Fruit fly (Drosophila melanogaster) whole organism, embryonic: ENCODE results near the gene CG14402.

Experiments used
- Abd-B ChIP-seq: fragments of 200-800 bp; sonication (Bioruptor generic); optimal IDR thresholded peaks from 2 replicates; lab custom pipeline; 2018; ENCODE audit warnings: missing biosample characterization, mild to moderate bottlenecking, missing genetic modification characterization, moderate library complexity
- Awh ChIP-seq: fragments of 200-800 bp; sonication (Bioruptor generic); IDR thresholded peaks from 2 replicates; pipeline ENCODE4, ENCODE4 v1.3.6; 2022; ENCODE audit warnings: missing biosample characterization, missing genetic modification characterization
- BtbVII ChIP-seq: fragments of 200-800 bp; sonication (Bioruptor generic); optimal IDR thresholded peaks from 3 replicates; lab custom pipeline; 2017; ENCODE audit warnings: missing biosample characterization, mild to moderate bottlenecking, missing genetic modification characterization
- CG10209 ChIP-seq: fragments of 200-800 bp; sonication (Bioruptor generic); optimal IDR thresholded peaks from 3 replicates; lab custom pipeline; 2017; ENCODE audit warnings: missing biosample characterization, mild to moderate bottlenecking, missing genetic modification characterization, missing genetic modification reagents
- CG10321 ChIP-seq: fragments of 200-800 bp; sonication (Bioruptor generic); IDR thresholded peaks from 2 replicates; pipeline ENCODE4 v1.3.6; 2022; ENCODE audit warnings: missing biosample characterization, missing genetic modification characterization
- CG10431 ChIP-seq: fragments of 200-800 bp; sonication (Bioruptor generic); optimal IDR thresholded peaks from 3 replicates; lab custom pipeline; 2018; ENCODE audit warnings: missing biosample characterization, mild to moderate bottlenecking, missing genetic modification characterization
- CG10543 ChIP-seq: fragments of 200-800 bp; sonication (Bioruptor generic); optimal IDR thresholded peaks from 3 replicates; lab custom pipeline; 2017; ENCODE audit warnings: missing biosample characterization, mild to moderate bottlenecking, missing genetic modification characterization, moderate library complexity
- CG11398 ChIP-seq: fragments of 200-800 bp; sonication (Bioruptor generic); optimal IDR thresholded peaks from 2 replicates; lab custom pipeline; 2016; ENCODE audit warnings: missing biosample characterization, missing genetic modification characterization
- CG17359 ChIP-seq: fragments of 200-800 bp; sonication (Bioruptor generic); optimal IDR thresholded peaks from 3 replicates; lab custom pipeline; 2018; ENCODE audit warnings: missing biosample characterization, mild to moderate bottlenecking, missing genetic modification characterization, moderate library complexity
- CG3163 ChIP-seq: fragments of 200-800 bp; sonication (Bioruptor generic); optimal IDR thresholded peaks from 3 replicates; lab custom pipeline; 2016; ENCODE audit warnings: missing biosample characterization, missing genetic modification characterization
- CG3847 ChIP-seq: fragments of 200-800 bp; sonication (Bioruptor generic); IDR thresholded peaks from 2 replicates; pipeline ENCODE4 v1.3.6; 2022; ENCODE audit warnings: missing biosample characterization, missing genetic modification characterization
- CG6765 ChIP-seq: fragments of 200-800 bp; sonication (Bioruptor generic); optimal IDR thresholded peaks from 3 replicates; lab custom pipeline; 2017; ENCODE audit warnings: missing biosample characterization, mild to moderate bottlenecking, missing genetic modification characterization
- CG7372 ChIP-seq: fragments of 200-800 bp; sonication (Bioruptor generic); IDR thresholded peaks from 2 replicates; pipeline ENCODE4 v1.3.6; 2022; ENCODE audit warnings: missing biosample characterization, missing genetic modification characterization
- CG7745 ChIP-seq: fragments of 200-800 bp; sonication (Bioruptor generic); optimal IDR thresholded peaks from 2 replicates; lab custom pipeline; 2018; ENCODE audit warnings: missing biosample characterization, mild to moderate bottlenecking, missing genetic modification characterization, moderate library complexity
- CG7987 ChIP-seq: fragments of 200-800 bp; sonication (Bioruptor generic); optimal IDR thresholded peaks from 2 replicates; lab custom pipeline; 2018; ENCODE audit warnings: missing biosample characterization, mild to moderate bottlenecking, missing genetic modification characterization, moderate library complexity
- CG8290 ChIP-seq, 3 experiments: fragments of 200-800 bp; sonication (Bioruptor generic); optimal IDR thresholded peaks; 2 replicates each; lab custom pipeline; 2016 to 2019; ENCODE audit warnings: missing biosample characterization in 3 of 3, missing genetic modification characterization in 3 of 3, mild to moderate bottlenecking in 2 of 3, moderate library complexity in 1 of 3
- CG8924 ChIP-seq: fragments of 200-800 bp; optimal IDR thresholded peaks from 3 replicates; lab custom pipeline; 2019; ENCODE audit warnings: missing biosample characterization, mild to moderate bottlenecking, missing genetic modification characterization, moderate library complexity
- CG8944 ChIP-seq: fragments of 200-800 bp; sonication (Bioruptor generic); optimal IDR thresholded peaks from 3 replicates; lab custom pipeline; 2016; ENCODE audit warnings: missing biosample characterization, missing genetic modification characterization
- CG9215 ChIP-seq: fragments of 200-800 bp; sonication (Bioruptor generic); IDR thresholded peaks from 2 replicates; pipeline ENCODE4 v1.3.6; 2022; ENCODE audit warnings: missing biosample characterization, missing genetic modification characterization
- CG9437 ChIP-seq: fragments of 200-800 bp; sonication (Bioruptor generic); optimal IDR thresholded peaks from 2 replicates; lab custom pipeline; 2018; ENCODE audit warnings: missing biosample characterization, mild to moderate bottlenecking, missing genetic modification characterization
- D19A ChIP-seq: fragments of 200-800 bp; optimal IDR thresholded peaks from 3 replicates; lab custom pipeline; 2019; ENCODE audit warnings: missing biosample characterization, mild to moderate bottlenecking, missing genetic modification characterization, moderate library complexity
- Dbx ChIP-seq: fragments of 200-800 bp; sonication (Bioruptor generic); IDR thresholded peaks from 3 replicates; pipeline ENCODE4 v1.3.6; 2022; ENCODE audit warnings: missing biosample characterization, missing genetic modification characterization
- Ets65A ChIP-seq: fragments of 200-800 bp; sonication (Bioruptor generic); peaks from one replicate; lab custom pipeline; 2016; ENCODE audit warnings: missing biosample characterization, missing genetic modification characterization
- Hand ChIP-seq: fragments of 200-800 bp; sonication (Bioruptor generic); optimal IDR thresholded peaks from 2 replicates; lab custom pipeline; 2017; ENCODE audit warnings: mild to moderate bottlenecking, missing biosample characterization, missing genetic modification reagents, missing genetic modification characterization
- HmgD ChIP-seq: fragments of 200-800 bp; sonication (Bioruptor generic); optimal IDR thresholded peaks from 3 replicates; lab custom pipeline; 2016; ENCODE audit warnings: missing biosample characterization, missing genetic modification characterization
- Mes4 ChIP-seq: fragments of 200-800 bp; sonication (Bioruptor generic); optimal IDR thresholded peaks from 2 replicates; lab custom pipeline; 2016; ENCODE audit warnings: missing biosample characterization, missing genetic modification characterization
- NC2α ChIP-seq: fragments of 200-800 bp; sonication (Bioruptor generic); optimal IDR thresholded peaks from 2 replicates; lab custom pipeline; 2016; ENCODE audit warnings: missing biosample characterization, missing genetic modification characterization
- NFAT ChIP-seq: fragments of 200-800 bp; sonication (Bioruptor generic); IDR thresholded peaks from 2 replicates; pipeline ENCODE4 v1.3.6; 2022; ENCODE audit warnings: missing biosample characterization, missing genetic modification characterization
- Poxn ChIP-seq: fragments of 200-800 bp; sonication (Bioruptor generic); IDR thresholded peaks from 2 replicates; pipeline ENCODE4 v1.3.6; 2022; ENCODE audit warnings: missing biosample characterization, missing genetic modification characterization
- Rx ChIP-seq: fragments of 200-800 bp; sonication (Bioruptor generic); IDR thresholded peaks from 2 replicates; pipeline ENCODE4 v1.3.6; 2022; ENCODE audit warnings: missing biosample characterization, missing genetic modification characterization
- Spps ChIP-seq: fragments of 200-800 bp; sonication (Bioruptor generic); optimal IDR thresholded peaks from 2 replicates; lab custom pipeline; 2018; ENCODE audit warnings: missing biosample characterization, mild to moderate bottlenecking, missing genetic modification characterization
- Sry-β ChIP-seq: fragments of 200-800 bp; sonication (Bioruptor generic); optimal IDR thresholded peaks from 2 replicates; lab custom pipeline; 2018; ENCODE audit warnings: missing biosample characterization, mild to moderate bottlenecking, missing genetic modification characterization, moderate library complexity
- TFAM ChIP-seq: fragments of 200-800 bp; sonication (Bioruptor generic); optimal IDR thresholded peaks from 2 replicates; lab custom pipeline; 2017; ENCODE audit warnings: missing biosample characterization, missing genetic modification characterization, inconsistent platforms
- Taf1 ChIP-seq: fragments of 200-800 bp; sonication (Bioruptor generic); IDR thresholded peaks from 2 replicates; pipeline ENCODE4 v1.3.6; 2022; ENCODE audit warnings: missing biosample characterization, missing genetic modification characterization
- Tbp ChIP-seq: fragments of >200 bp; optimal IDR thresholded peaks from 2 replicates; lab custom pipeline; 2018; ENCODE audit warnings: missing biosample characterization, missing genetic modification characterization
- ab ChIP-seq: fragments of 200-800 bp; sonication (Bioruptor generic); optimal IDR thresholded peaks from 2 replicates; lab custom pipeline; 2016; ENCODE audit warnings: missing biosample characterization, missing genetic modification characterization
- cato ChIP-seq: fragments of 200-800 bp; sonication (Bioruptor generic); optimal IDR thresholded peaks from 2 replicates; lab custom pipeline; 2016; ENCODE audit warnings: missing biosample characterization, missing genetic modification characterization, borderline replicate concordance
- cg ChIP-seq: fragments of 200-800 bp; sonication (Bioruptor generic); optimal IDR thresholded peaks from 3 replicates; lab custom pipeline; 2019; ENCODE audit warnings: missing biosample characterization, mild to moderate bottlenecking, missing genetic modification characterization, moderate library complexity
- ci ChIP-seq: fragments of 200-800 bp; sonication (Bioruptor generic); IDR thresholded peaks from 3 replicates; pipeline ENCODE4 v1.3.6; 2022; ENCODE audit warnings: missing biosample characterization, missing genetic modification characterization
- crc ChIP-seq: fragments of 200-800 bp; sonication (Bioruptor generic); optimal IDR thresholded peaks from 2 replicates; lab custom pipeline; 2016; ENCODE audit warnings: missing biosample characterization, missing genetic modification characterization
- dan ChIP-seq: fragments of 200-800 bp; sonication (Bioruptor generic); IDR thresholded peaks from 2 replicates; pipeline ENCODE4 v1.3.6; 2022; ENCODE audit warnings: missing biosample characterization, missing genetic modification characterization
- exex ChIP-seq: fragments of 200-800 bp; sonication (Bioruptor generic); optimal IDR thresholded peaks from 4 replicates; lab custom pipeline; 2018; ENCODE audit warnings: missing biosample characterization, mild to moderate bottlenecking, missing genetic modification characterization, moderate library complexity
- hb ChIP-seq: fragments of 200-800 bp; sonication (Bioruptor generic); IDR thresholded peaks from 3 replicates; pipeline ENCODE4 v1.3.6; 2022; ENCODE audit warnings: missing biosample characterization, missing genetic modification characterization; ENCODE audit not compliant: partially characterized antibody
- lmd ChIP-seq: fragments of 200-800 bp; sonication (Bioruptor generic); IDR thresholded peaks from 2 replicates; pipeline ENCODE4 v1.3.6; 2022; ENCODE audit warnings: missing biosample characterization, missing genetic modification characterization
- lov ChIP-seq, 2 experiments: fragments of 200-800 bp in 1 of 2; fragments of >200 bp in 1 of 2; sonication (Bioruptor generic) in 1 of 2; IDR thresholded peaks in 1 of 2; optimal IDR thresholded peaks in 1 of 2; 2 replicates in 1 of 2; 3 replicates in 1 of 2; pipeline versions ENCODE4 v1.3.6 to Lab custom; 2017 to 2022; ENCODE audit warnings: missing biosample characterization in 1 of 2, missing genetic modification characterization in 1 of 2
- pzg ChIP-seq: fragments of 200-800 bp; sonication (Bioruptor generic); optimal IDR thresholded peaks from 3 replicates; lab custom pipeline; 2018; ENCODE audit warnings: missing biosample characterization, mild to moderate bottlenecking, missing genetic modification characterization, moderate library complexity
- sim ChIP-seq: fragments of 200-800 bp; sonication (Bioruptor generic); IDR thresholded peaks from 2 replicates; pipeline ENCODE4 v1.3.6; 2022; ENCODE audit warnings: missing biosample characterization, missing genetic modification characterization
- tup ChIP-seq: fragments of 200-800 bp; sonication (Bioruptor generic); optimal IDR thresholded peaks from 2 replicates; lab custom pipeline; 2016; ENCODE audit warnings: missing biosample characterization, mild to moderate bottlenecking, missing genetic modification characterization, moderate library complexity
- unc-4 ChIP-seq: fragments of 200-800 bp; sonication (Bioruptor generic); IDR thresholded peaks from 2 replicates; pipeline ENCODE4 v1.3.6; 2022; ENCODE audit warnings: missing biosample characterization, missing genetic modification characterization; ENCODE audit not compliant: partially characterized antibody
- vfl ChIP-seq: fragments of 200-800 bp; sonication (Bioruptor generic); optimal IDR thresholded peaks from 2 replicates; lab custom pipeline; 2016; ENCODE audit warnings: missing biosample characterization, missing genetic modification characterization

Gene CG14402

DNA sequence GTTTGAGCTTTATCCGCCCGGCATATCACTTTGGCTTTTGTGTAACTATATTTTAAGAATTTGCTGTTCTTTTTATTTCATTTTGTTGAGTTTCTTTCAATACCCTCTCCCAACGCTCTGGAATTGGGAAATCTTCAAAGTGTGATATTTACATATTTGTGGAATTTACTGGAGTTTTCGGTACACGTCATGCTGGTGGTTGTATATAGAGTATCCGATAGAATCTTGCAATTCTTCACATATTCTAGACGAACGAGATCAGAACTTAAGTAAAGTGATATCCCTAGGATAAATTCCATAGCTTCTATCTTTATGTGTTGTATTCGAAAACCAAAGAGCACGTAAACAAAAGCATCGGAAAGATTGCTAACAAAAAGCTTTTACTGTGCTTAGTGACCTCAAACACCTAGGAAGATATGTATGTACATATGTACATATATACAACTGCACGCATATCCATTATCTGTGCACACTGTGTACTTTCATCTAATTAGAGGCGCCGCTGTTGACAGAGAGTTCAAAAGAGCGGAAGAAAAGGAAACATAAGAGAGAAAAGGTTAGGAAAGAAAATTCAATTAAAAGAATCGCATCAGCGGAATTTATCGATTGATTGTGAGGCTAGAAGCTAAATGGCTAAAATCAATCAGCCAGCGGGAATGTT lies 47.7 kb downstream of the CG14402 start (continued):
- TF ChIP-seq NFAT (GFP tag; lab: Robert Waterston, UW) (no peak), CG7987 (peak; percentile 87), HmgD (GFP tag; lab: Kevin White, UChicago) (no peak), Sry-β (GFP tag; lab: Kevin White, UChicago) (peak; percentile 37), CG8944 (GFP tag; lab: Kevin White, UChicago) (no peak), BtbVII (peak; percentile 37), NC2α (GFP tag; lab: Kevin White, UChicago) (no peak), dan (no peak), pzg (no peak), Taf1 (GFP tag; lab: Robert Waterston, UW) (no peak), Spps (tag; lab: Kevin White, UChicago) (peak; percentile 42), CG8290 (GFP tag; optimal IDR thresholded peaks at IDR 0.05; lab: Kevin White, UChicago) (no peak), CG8290 (tag; optimal IDR thresholded peaks at IDR 0.05; lab: Kevin White, UChicago) (peak; percentile 25 to 32), Tbp (GFP tag; lab: Kevin White, UChicago) (no peak), CG10209 (GFP tag; lab: Kevin White, UChicago) (peak; percentile 27), crc (GFP tag; lab: Kevin White, UChicago) (no peak), sim (no peak), Mes4 (peak; percentile 13), lmd (no peak), lov (optimal IDR thresholded peaks at IDR 0.05; lab: Kevin White, UChicago) (no peak), lov (GFP tag; IDR thresholded peaks at IDR 0.05; lab: Robert Waterston, UW) (no peak), Rx (GFP tag; lab: Robert Waterston, UW) (no peak), CG9437 (GFP tag; lab: Kevin White, UChicago) (no peak), unc-4 (GFP tag; lab: Robert Waterston, UW) (no peak), CG11398 (GFP tag; lab: Kevin White, UChicago) (peak; percentile 13), Awh (peak; percentile 76), tup (GFP tag; lab: Kevin White, UChicago) (no peak), Abd-B (GFP tag; lab: Kevin White, UChicago) (no peak), Ets65A (GFP tag; lab: Kevin White, UChicago) (no peak), cg (GFP tag; lab: Kevin White, UChicago) (no peak), Poxn (GFP tag; lab: Robert Waterston, UW) (no peak), CG3163 (no peak), TFAM (GFP tag; lab: Kevin White, UChicago) (no peak), CG10321 (no peak), CG7372 (GFP tag; lab: Robert Waterston, UW) (no peak), cato (GFP tag; lab: Kevin White, UChicago) (no peak), CG9215 (GFP tag; lab: Robert Waterston, UW) (no peak), CG10431 (GFP tag; lab: Kevin White, UChicago) (peak; percentile 80), CG3847 (GFP tag; lab: Robert Waterston, UW) (no peak), CG10543 (peak; percentile 40), CG7745 (tag; lab: Kevin White, UChicago) (no peak), D19A (peak; percentile 57), exex (tag; lab: Kevin White, UChicago) (peak; percentile 51), ci (GFP tag; lab: Robert Waterston, UW) (peak; percentile 84), CG6765 (GFP tag; lab: Kevin White, UChicago) (no peak), ab (no peak), CG8924 (tag; lab: Kevin White, UChicago) (peak; percentile 6), hb (GFP tag; lab: Robert Waterston, UW) (no peak), Hand (GFP tag; lab: Kevin White, UChicago) (no peak), CG17359 (tag; lab: Kevin White, UChicago) (peak; percentile 67), vfl (no peak), Dbx (no peak)
